Fruit fly (Drosophila melanogaster): ENCODE results near the gene CG4098.

Gene CG4098

DNA sequence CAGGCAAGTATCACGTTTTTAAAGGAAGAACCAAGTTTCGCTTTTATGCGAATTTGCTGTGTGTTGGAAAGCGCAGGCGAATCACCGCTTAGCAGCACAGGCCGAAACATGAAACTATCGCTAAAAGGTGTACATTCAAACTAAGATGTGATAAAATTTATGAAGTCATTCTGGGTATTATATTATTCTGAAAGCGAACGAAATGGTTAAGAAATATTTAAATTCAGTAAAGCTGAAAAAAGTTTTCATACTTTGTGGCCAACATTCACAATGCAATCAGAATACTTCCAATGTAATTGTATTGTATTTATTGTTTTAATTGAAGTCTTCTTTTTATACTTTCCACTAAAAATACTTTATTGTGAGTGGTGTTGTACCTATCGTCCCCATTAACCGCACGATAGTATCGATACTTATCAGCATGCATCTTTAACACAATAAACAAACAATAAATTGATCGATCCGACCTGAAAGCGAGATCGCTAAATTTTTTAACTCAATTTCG lies 27.9 kb downstream of the CG4098 start, which contains the start of gene Smn (continued):
- no peak for TF ChIP-seq Deaf1 (tag; optimal IDR thresholded peaks at IDR 0.05)
- TF ChIP-seq CG2712 (tag; optimal IDR thresholded peaks at IDR 0.05): peak; percentile 50
- no peak for TF ChIP-seq cad (GFP tag; optimal IDR thresholded peaks at IDR 0.05)
- TF ChIP-seq CG10267 (tag; optimal IDR thresholded peaks at IDR 0.05): peak; percentile 85
- TF ChIP-seq CG4854 (GFP tag; optimal IDR thresholded peaks at IDR 0.05): no peak
- peak; percentile 42 for TF ChIP-seq ind (GFP tag; optimal IDR thresholded peaks at IDR 0.05)
- no peak for TF ChIP-seq CG11560 (tag; IDR thresholded peaks at IDR 0.05)
- TF ChIP-seq Dbx (GFP tag; IDR thresholded peaks at IDR 0.05): 0 out of 3 replicates have a peak, but pooled peaks have one; percentile 56
- TF ChIP-seq salm (tag; optimal IDR thresholded peaks at IDR 0.05): no peak
- TF ChIP-seq Aef1 (GFP tag; IDR thresholded peaks at IDR 0.05): no peak
- TF ChIP-seq ash1 (GFP tag; optimal IDR thresholded peaks at IDR 0.05): no peak
- TF ChIP-seq fd3F (GFP tag; optimal IDR thresholded peaks at IDR 0.05): peak; percentile 32
- peak; percentile 78 for TF ChIP-seq Ets65A (GFP tag)
- no peak for TF ChIP-seq ftz-f1 (GFP tag; optimal IDR thresholded peaks at IDR 0.05)
- TF ChIP-seq CG17328 (GFP tag; IDR thresholded peaks at IDR 0.05): no peak
- peak; percentile 69 for TF ChIP-seq CG18599 (GFP tag; optimal IDR thresholded peaks at IDR 0.05)
- TF ChIP-seq CG7987 (GFP tag; optimal IDR thresholded peaks at IDR 0.05): no peak
- no peak for TF ChIP-seq scrt (GFP tag; optimal IDR thresholded peaks at IDR 0.05)
- no peak for TF ChIP-seq chm (GFP tag; IDR thresholded peaks at IDR 0.05)
- TF ChIP-seq kay (GFP tag; optimal IDR thresholded peaks at IDR 0.05): no peak
- TF ChIP-seq ham (GFP tag; IDR thresholded peaks at IDR 0.05): no peak
- TF ChIP-seq CG32772 (GFP tag; IDR thresholded peaks at IDR 0.05): no peak
- TF ChIP-seq H15 (GFP tag; IDR thresholded peaks at IDR 0.05): no peak
- TF ChIP-seq CG15601 (tag; optimal IDR thresholded peaks at IDR 0.05): peak; percentile 19
- peak; percentile 70; the same call in 2 of the 3 replicates for TF ChIP-seq zen2 (GFP tag; IDR thresholded peaks at IDR 0.05; ENCODE audit: partially characterized antibody)
- TF ChIP-seq Opbp (GFP tag; IDR thresholded peaks at IDR 0.05; ENCODE audit: partially characterized antibody): peak; percentile 78; the same call in 2 of the 3 replicates
- TF ChIP-seq Hsf (GFP tag; optimal IDR thresholded peaks at IDR 0.05): peak; percentile 46
- TF ChIP-seq CG7745 (tag; optimal IDR thresholded peaks at IDR 0.05): no peak
- no peak for TF ChIP-seq cg (GFP tag; optimal IDR thresholded peaks at IDR 0.05)
- TF ChIP-seq CG6765 (GFP tag; optimal IDR thresholded peaks at IDR 0.05): no peak
- TF ChIP-seq caup (GFP tag; optimal IDR thresholded peaks at IDR 0.05; ENCODE audit: severe bottlenecking): no peak
- no peak for TF ChIP-seq CG10462 (GFP tag; optimal IDR thresholded peaks at IDR 0.05)
- TF ChIP-seq CG12104 (GFP tag; optimal IDR thresholded peaks at IDR 0.05): peak; percentile 11
- no peak for TF ChIP-seq CG3163 (GFP tag; optimal IDR thresholded peaks at IDR 0.05)
- no peak for TF ChIP-seq ttk (GFP tag; IDR thresholded peaks at IDR 0.05)
- TF ChIP-seq btn (GFP tag; optimal IDR thresholded peaks at IDR 0.05): no peak
- no peak for TF ChIP-seq gsb-n (tag; optimal IDR thresholded peaks at IDR 0.05)
- no peak for TF ChIP-seq corto (GFP tag; optimal IDR thresholded peaks at IDR 0.05)
- no peak for TF ChIP-seq tap (tag; optimal IDR thresholded peaks at IDR 0.05)
- no peak for TF ChIP-seq fd64A (GFP tag; optimal IDR thresholded peaks at IDR 0.05)
- TF ChIP-seq CG12236 (GFP tag; optimal IDR thresholded peaks at IDR 0.05): no peak
- no peak for TF ChIP-seq Oaz (GFP tag; IDR thresholded peaks at IDR 0.05)
- TF ChIP-seq Sox102F (GFP tag; optimal IDR thresholded peaks at IDR 0.05): no peak
- no peak for TF ChIP-seq wdn (GFP tag; IDR thresholded peaks at IDR 0.05)
- no peak for TF ChIP-seq CG17912 (GFP tag; optimal IDR thresholded peaks at IDR 0.05)
- TF ChIP-seq CG15011 (GFP tag; optimal IDR thresholded peaks at IDR 0.05): no peak
- TF ChIP-seq zfh1 (GFP tag; IDR thresholded peaks at IDR 0.05): no peak
- peak; percentile 6 for TF ChIP-seq CG6683 (GFP tag; optimal IDR thresholded peaks at IDR 0.05)
- TF ChIP-seq Dip3 (GFP tag; optimal IDR thresholded peaks at IDR 0.05): peak; percentile 55
- no peak for TF ChIP-seq CG8478 (optimal IDR thresholded peaks at IDR 0.05)
- TF ChIP-seq esg (GFP tag; conservative IDR thresholded peaks at IDR 0.05): no peak
- no peak for TF ChIP-seq cas (GFP tag; IDR thresholded peaks at IDR 0.05)
